Worm (Caenorhabditis elegans): Measurements from ENCODE around the gene F35C11.4.

F35C11.4 gene

DNA sequence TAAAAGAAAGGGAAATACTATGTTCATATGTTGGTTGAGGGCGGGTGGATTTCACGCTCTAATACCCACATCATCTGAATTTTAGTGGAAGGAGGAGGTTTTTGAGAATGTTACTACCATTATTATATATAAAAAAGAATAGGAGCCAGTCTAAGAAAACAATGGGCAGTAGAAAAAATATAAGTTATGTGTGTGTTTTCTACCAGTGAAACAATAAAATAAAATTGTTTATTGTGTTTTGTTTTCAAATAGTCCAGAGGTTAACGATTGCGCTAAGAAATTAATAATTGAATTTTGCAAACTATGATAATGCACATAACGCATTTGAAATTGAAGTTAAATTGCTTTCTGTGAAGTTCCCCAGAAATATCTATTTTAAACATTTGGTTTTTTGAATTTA is 39.3 kb upstream of the F35C11.4 start, which contains the start of gene M110.8:
Gene M110.8 (minus strand): TSS at position 101 of the 400 bp plus-strand sequence.
- TF ChIP-seq mec-3 (tag; optimal IDR thresholded peaks at IDR 0.05; ENCODE audit: borderline replicate concordance) (no peak), ztf-16 (tag; optimal IDR thresholded peaks at IDR 0.05) (no peak), che-1 (tag; optimal IDR thresholded peaks at IDR 0.05) (no peak), pha-2 (tag; optimal IDR thresholded peaks at IDR 0.05) (no peak), pag-3 (tag; optimal IDR thresholded peaks at IDR 0.05; ENCODE audit: borderline replicate concordance) (no peak), npax-4 (tag; optimal IDR thresholded peaks at IDR 0.05) (no peak), ceh-34 (tag; optimal IDR thresholded peaks at IDR 0.05) (no peak), unc-42 (tag; optimal IDR thresholded peaks at IDR 0.05) (no peak), zip-5 (tag; optimal IDR thresholded peaks at IDR 0.05) (no peak), dmd-4 (tag; optimal IDR thresholded peaks at IDR 0.05; ENCODE audit: borderline replicate concordance) (no peak), rnt-1 (tag; optimal IDR thresholded peaks at IDR 0.05) (no peak), hlh-30 (tag; optimal IDR thresholded peaks at IDR 0.05; ENCODE audit: insufficient read depth) (no peak), ceh-18 (tag; optimal IDR thresholded peaks at IDR 0.05) (no peak), K09A11.1 (tag; optimal IDR thresholded peaks at IDR 0.05; ENCODE audit: insufficient read depth) (no peak), T23F11.4 (GFP tag; optimal IDR thresholded peaks at IDR 0.05) (no peak)

DNA sequence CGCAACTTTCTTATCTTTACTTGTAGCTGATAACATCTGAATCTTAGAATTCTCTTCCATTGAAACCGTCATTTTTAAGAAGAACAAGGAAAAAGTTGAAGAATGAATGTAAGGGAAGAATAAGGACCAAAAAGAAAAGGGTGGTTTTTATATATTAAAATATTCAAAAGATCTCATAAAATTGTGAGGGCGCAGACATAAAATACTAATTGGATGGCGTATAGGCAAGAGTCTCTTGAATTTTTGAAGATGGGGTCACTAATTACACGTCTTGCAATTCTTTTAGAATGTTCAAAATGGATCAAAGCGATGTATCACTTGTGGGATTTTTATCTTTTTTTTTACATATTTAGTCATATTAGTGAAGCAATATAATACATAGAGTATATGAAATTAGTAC is 36.1 kb upstream of the F35C11.4 start, which contains the start of gene twk-3:
Gene twk-3 (minus strand): TSS at position 101 of the 400 bp plus-strand sequence.
- TF ChIP-seq madf-2 (tag; optimal IDR thresholded peaks at IDR 0.05) (no peak), syd-9 (tag; optimal IDR thresholded peaks at IDR 0.05) (no peak), nhr-232 (tag; optimal IDR thresholded peaks at IDR 0.05) (no peak), fkh-6 (tag; optimal IDR thresholded peaks at IDR 0.05) (no peak), zip-5 (tag; optimal IDR thresholded peaks at IDR 0.05) (no peak), pat-9 (tag; optimal IDR thresholded peaks at IDR 0.05) (no peak), K02D7.2 (tag; optimal IDR thresholded peaks at IDR 0.05) (no peak), hlh-30 (tag; optimal IDR thresholded peaks at IDR 0.05; ENCODE audit: insufficient read depth) (no peak), tbx-2 (tag; optimal IDR thresholded peaks at IDR 0.05) (no peak), odd-2 (tag; optimal IDR thresholded peaks at IDR 0.05) (no peak), ceh-45 (GFP tag; IDR thresholded peaks at IDR 0.05) (no peak), ceh-18 (tag; optimal IDR thresholded peaks at IDR 0.05) (no peak), sdc-2 (tag; optimal IDR thresholded peaks at IDR 0.05) (no peak)

- TF ChIP-seq sox-2 (GFP tag; IDR thresholded peaks at IDR 0.05) (no peak), unc-55 (GFP tag; optimal IDR thresholded peaks at IDR 0.05) (no peak), hlh-6 (tag; optimal IDR thresholded peaks at IDR 0.05) (no peak), zip-5 (tag; optimal IDR thresholded peaks at IDR 0.05) (no peak), odd-2 (tag; optimal IDR thresholded peaks at IDR 0.05) (no peak), Y22D7AL.16 (tag; optimal IDR thresholded peaks at IDR 0.05) (no peak), ref-2 (tag; optimal IDR thresholded peaks at IDR 0.05) (no peak), hlh-8 (tag; optimal IDR thresholded peaks at IDR 0.05) (no peak), pax-1 (tag; optimal IDR thresholded peaks at IDR 0.05) (no peak), rnt-1 (tag; optimal IDR thresholded peaks at IDR 0.05) (no peak), pat-9 (tag; optimal IDR thresholded peaks at IDR 0.05) (no peak)
Observed at ce11 chrII:8214367-8214766, 34.4 kb upstream of the F35C11.4 start, which contains the start of gene M110.10. Gene M110.10 (minus strand): TSS chrII:8214467.

DNA sequence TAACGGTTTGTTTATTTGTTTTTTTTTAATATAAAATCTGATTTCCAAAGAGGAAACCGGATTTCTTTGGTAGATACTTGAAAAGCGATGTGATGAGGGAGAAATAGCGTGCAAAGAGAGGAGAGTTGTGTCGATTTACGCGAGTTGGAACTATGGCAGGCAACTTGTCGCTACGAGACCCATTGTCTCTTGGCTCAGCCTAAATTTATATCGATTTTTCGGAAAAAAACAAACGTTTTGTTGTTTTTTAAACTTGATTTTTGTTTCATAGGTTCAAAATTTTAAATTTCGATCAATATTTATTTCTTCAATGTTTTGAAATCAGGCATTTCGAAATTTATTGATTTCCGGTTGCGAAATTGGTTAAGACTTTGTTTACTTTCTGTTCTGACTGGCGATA is 32.4 kb upstream of the F35C11.4 start, which contains the start of gene M110.3:
Gene M110.3 (minus strand): TSS at position 184 of the 400 bp plus-strand sequence.
- TF ChIP-seq pax-1 (tag; optimal IDR thresholded peaks at IDR 0.05) (peak; percentile 9), ceh-34 (tag; optimal IDR thresholded peaks at IDR 0.05) (peak; percentile 32), dve-1 (tag; optimal IDR thresholded peaks at IDR 0.05) (peak; percentile 20), tbx-2 (tag; optimal IDR thresholded peaks at IDR 0.05) (no peak), unc-55 (GFP tag; optimal IDR thresholded peaks at IDR 0.05) (peak; percentile 20), nfya-1 (tag; optimal IDR thresholded peaks at IDR 0.05) (peak; percentile 20), ets-4 (tag; optimal IDR thresholded peaks at IDR 0.05) (peak; percentile 21), unc-42 (tag; optimal IDR thresholded peaks at IDR 0.05) (peak; percentile 37), ceh-48 (tag; optimal IDR thresholded peaks at IDR 0.05) (peak; percentile 78), pqm-1 (tag; optimal IDR thresholded peaks at IDR 0.05) (no peak), unc-86 (tag; optimal IDR thresholded peaks at IDR 0.05) (no peak)

All from whole organism, late embryonic.